Fruit fly (Drosophila melanogaster) whole organism, larva: ENCODE data around the gene p38a.
A peak's percentile ranks its signal among the peaks of the same experiment; 100 is the strongest.

Experiments
- noc ChIP-seq: fragments of 200-800 bp; sonication (Bioruptor generic); optimal IDR thresholded peaks from 3 replicates; lab custom pipeline; 2019; ENCODE audit warnings: missing biosample characterization, mild to moderate bottlenecking, missing genetic modification characterization, moderate library complexity

The p38a gene

DNA sequence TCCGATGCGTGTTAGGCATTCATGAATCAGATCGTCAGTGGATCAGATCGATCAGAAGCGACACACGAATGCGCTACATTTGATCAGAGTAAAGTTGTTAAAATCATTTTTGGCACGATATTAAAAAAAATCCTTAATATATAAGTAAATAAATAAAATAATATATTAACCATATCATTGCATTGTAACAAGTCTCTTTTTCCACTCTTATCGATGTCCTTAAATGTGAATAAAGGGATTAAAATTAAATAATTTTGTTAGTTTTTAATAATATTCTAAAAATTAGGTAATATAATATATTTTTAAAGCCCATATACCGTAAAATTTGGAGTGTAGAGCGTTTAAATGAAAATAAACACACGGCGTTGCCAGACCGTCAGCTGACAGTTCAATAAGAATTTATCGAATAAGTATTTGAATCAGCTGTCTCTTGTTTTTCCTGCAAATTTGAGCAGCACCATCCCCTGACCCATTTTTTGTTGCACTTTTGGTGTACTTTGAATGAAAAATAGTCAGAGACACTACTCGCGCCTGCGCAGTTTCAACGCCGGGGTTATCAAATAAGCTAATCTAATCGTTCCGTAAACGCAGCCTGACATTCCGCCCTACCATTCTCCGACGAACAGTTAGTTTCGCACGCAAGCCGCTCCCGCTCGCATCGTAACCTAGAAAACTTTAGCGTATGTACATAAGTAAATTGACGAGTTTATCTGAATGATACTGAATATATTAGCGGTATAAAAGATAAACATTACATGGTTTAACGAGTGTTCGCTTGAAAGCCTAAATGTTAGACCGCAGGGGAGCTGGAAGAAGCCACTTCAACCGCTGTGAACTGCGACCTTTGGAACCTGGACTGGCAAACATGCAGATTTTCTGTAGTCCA lies at the start of gene p38a, which contains the start of gene CG6178:
Gene p38a, minus strand, starts transcription at position 398 of the 886 bp plus-strand sequence.
Gene CG6178, plus strand, starts transcription at position 424 of the 886 bp plus-strand sequence.
- peak; percentile 99 for TF ChIP-seq noc (tag; lab: Kevin White, UChicago)

DNA sequence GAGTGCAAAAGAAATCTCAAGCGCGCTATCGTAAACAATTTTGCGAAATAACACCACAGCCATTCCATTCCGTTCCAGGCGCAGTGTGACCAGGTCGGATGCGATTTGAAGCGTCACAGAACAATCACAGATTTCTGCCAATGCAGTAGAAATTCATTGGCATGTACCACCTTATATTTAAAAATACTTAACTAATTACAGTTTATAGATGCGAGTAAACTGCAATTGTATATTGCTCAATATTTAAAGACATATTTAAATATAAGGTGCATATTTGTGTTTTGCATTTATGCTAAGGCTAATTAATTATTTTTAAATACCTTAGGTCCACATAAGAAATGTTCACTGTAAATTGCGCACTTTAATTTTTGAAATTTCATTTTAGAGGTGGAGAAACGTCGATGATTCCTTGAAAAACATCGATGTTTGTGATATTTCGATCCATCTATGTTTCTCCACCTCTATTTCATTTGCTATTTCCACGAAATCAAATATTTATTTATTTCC lies 41.3 kb upstream of the p38a start, which contains the start of the genes SMC6 and CG6204:
Gene SMC6, minus strand, starts transcription at position 51 of the 507 bp plus-strand sequence.
Gene CG6204, plus strand, starts transcription at position 460 of the 507 bp plus-strand sequence.
- TF ChIP-seq noc (tag; lab: Kevin White, UChicago): peak; percentile 95

DNA sequence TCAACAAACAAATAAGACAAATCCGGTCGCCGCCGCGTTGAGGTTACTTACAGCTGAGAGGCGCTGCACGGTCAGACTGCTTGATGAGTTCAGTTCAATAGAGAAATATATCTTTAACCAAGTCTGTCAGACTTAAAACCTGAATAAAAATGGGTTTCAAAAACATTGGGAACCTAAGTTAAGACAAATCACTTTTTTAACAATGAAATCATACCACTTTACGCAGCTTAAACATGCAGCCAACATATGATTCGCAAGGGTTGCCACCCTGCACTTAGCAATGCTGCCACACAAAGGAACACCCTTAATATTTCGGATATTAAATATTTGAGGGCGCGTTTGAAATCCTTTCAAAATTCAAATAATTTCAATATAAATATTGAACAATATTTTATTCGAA lies 36.5 kb upstream of the p38a start, which contains the start of gene CG5515:
Gene CG5515, minus strand, starts transcription at position 278 of the 400 bp plus-strand sequence.
- TF ChIP-seq noc (tag; lab: Kevin White, UChicago): no peak

DNA sequence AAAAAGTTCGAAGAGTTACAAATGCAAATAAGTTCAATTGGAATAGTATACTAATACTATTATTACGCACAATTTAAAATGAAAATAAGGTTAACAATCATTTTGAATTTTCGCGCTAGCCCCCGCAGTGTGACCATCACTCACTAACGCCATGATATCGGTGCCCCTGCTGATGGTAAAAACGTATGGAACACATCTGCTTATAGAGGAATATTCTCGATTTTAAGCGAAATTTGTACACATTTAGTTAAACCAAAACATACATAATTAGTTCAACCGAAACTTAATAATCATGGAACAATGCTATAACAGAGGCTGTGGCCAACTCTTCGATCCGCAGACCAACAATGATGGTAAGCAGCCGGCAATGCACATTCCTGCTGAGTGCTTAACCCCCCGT lies 34.1 kb upstream of the p38a start, which contains the start of gene mora:
Gene mora, plus strand, starts transcription at position 172 of the 400 bp plus-strand sequence.
- no peak for TF ChIP-seq noc (tag; lab: Kevin White, UChicago)

DNA sequence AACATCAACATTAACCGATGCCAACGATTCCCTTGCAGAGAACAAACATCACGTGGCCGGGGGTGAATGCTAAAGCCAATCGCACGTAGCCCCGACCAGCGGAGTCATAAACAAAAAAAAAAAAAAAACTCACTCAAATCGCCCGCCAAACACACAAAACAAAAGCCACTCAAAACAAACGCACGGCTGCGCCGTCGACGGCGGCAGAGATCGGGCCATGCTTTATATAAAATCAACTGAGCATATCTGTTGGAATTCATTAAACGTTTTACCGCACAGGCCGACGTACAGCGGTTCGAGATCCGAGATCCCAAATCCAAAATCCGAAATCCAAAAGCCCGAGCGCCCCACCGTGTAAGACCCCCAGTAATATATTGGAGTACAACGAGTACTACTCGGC lies 20.3 kb upstream of the p38a start, which contains the start of gene CG13606:
Gene CG13606, plus strand, starts transcription at position 250 of the 400 bp plus-strand sequence.
- TF ChIP-seq noc (tag; lab: Kevin White, UChicago): no peak

DNA sequence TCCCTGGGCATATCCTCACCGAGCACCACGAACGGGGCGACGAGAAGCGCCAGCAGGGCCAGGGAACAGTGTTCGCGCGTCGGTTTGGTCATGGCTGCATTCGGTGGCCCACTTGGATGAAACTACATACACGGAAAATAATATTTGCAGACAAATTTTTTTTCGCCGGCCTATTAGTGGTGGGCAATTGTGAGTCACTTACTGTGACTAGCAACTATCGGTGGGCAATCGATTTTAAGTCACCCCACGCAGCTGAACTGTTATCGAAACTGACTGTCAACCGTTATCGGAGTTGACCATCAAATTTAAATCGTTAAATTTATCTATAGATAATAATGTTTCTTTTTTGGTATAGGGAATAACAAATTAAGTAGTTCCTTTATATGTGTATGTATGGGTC lies 17.2 kb upstream of the p38a start, which contains the start of gene CG5510:
Gene CG5510, minus strand, starts transcription at position 201 of the 400 bp plus-strand sequence.
- TF ChIP-seq noc (tag; lab: Kevin White, UChicago): no peak

DNA sequence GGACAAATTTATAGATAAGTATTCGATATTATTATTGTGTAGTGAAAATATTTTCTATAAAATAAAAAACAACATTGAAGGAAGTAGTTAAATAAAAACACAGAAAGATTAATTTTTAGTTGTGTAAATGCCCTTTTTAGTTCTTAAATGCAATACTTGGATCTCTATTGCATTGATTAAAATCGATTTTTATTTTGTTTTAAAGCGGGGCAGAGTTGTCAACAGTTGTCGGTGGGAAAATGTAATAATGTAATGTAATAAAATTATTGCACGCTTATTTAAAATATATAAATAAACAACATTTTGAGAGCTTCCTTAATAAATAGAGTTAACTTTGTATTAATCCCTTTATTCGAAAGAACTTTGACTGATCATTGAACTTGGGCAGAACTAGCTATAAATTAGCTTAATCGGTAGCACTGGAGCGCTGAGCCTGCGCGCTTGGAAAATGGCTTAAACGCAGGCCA lies 11.5 kb upstream of the p38a start, which contains the start of gene Apc2:
Gene Apc2, plus strand, starts transcription at position 411 of the 467 bp plus-strand sequence.
- TF ChIP-seq noc (tag; lab: Kevin White, UChicago): peak; percentile 69

DNA sequence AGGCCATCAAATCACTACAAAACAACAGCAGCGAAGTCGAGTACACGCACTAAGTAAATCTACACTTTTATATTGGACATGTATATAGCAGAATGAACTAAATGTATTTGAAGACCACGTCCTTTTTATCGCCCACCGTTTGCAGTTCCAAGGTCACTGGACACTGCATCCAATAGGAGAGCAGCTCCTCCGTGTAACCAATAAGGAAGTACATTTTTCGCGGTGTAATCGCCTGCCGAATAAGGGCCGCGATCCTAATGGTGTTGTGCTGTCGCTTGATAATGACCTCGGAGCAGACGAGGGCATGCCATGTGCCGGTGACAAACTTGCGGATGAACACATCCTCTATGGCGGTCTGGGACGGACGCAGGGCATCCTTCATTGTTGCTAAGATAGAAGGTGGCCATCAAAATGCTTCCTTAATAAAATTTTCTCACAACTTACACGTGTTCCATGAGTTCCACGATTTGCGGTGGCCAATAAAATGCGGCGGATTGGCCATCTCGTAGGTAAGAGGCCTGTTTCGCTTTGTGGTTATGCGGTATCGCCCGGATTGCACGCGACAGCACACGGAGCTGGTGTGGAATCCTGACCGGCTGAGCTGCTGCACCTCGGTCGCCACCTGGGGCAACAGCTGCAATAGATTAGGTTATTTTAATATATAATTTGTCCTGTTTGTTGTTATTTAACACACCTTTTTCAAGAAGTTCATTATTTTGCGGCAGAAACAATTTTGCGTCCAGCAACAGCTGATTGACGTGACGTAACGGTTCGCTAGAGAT lies 10.8 kb upstream of the p38a start, which contains the start of gene mRpS24:
Gene mRpS24, minus strand, starts transcription at position 772 of the 782 bp plus-strand sequence.
- TF ChIP-seq noc (tag; lab: Kevin White, UChicago): no peak

DNA sequence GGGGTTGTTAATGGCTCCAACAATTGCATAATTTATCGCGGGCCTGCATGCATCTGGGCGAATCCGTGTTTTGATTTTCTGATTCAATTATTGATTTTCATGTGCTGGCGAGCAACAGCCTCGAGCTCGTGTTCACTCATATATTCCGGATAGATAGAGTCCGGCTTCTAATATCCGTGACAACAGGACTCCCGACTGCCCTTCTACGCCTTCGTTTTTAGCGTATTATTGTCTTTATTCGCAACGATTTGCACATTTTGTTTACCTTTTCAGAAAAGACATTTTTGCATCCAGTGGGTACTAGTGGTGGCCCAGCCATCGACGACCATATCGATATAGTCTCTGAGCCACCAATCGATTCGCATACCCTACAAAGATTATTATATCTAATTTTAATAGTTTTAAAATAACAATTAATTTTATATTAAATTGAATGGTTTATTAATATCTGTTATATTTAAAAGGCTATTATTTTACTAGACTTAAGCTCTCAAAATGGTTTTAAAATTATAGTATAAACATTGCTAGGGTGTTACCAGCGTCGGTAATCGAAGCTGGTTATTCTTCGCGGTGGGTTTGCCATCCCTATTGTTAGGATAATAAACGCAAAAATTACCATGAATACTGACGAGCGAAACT lies 9.2 kb upstream of the p38a start, which contains the start of the genes Myo95E and TBC1d7:
Gene Myo95E, minus strand, starts transcription at position 326 of the 639 bp plus-strand sequence.
Gene TBC1d7, plus strand, starts transcription at position 555 of the 639 bp plus-strand sequence.
- peak; percentile 79 for TF ChIP-seq noc (tag; lab: Kevin White, UChicago)

DNA sequence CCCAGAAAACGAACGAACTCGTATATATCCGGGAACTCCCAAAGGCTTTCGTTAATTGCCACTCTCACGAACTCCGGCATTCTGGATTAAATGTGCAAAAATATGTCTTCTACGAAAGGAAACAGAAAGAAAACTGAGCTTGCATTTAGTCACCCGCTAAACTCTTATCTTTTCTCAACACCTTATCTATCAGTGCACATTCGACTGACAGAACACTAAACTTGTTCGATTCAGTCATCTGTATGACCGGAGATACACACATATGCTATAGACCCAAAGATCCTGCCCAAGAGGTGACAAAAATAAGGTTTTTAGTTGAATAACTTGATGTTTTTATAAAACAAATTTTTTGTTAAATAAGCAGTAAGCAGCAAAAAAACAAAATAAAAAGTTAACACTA lies 2.0 kb downstream of the p38a start, which contains the start of gene p38c:
Gene p38c, minus strand, starts transcription at position 101 of the 400 bp plus-strand sequence.
- TF ChIP-seq noc (tag; lab: Kevin White, UChicago): no peak

DNA sequence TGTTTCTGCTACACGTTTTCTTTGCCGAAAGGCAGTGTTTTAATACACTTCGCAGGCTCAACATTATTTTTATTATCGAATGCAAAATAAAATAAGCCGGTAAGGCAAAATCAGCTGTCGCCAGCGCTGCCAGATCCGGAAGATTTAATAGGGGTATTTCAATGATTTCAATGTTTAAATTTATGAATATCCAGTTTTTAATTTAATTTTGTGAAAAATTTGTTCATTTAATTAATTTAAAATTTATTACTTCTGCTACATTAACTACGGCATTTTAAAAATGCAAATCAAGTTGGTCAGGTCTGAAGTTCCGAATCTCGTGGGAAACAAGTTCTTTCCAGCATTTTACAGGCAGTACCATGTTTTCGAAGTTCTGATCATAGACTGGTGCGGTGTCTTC lies 3.3 kb downstream of the p38a start, which contains the start of gene Slimp:
Gene Slimp, minus strand, starts transcription at position 130 of the 400 bp plus-strand sequence.
- TF ChIP-seq noc (tag; lab: Kevin White, UChicago): peak; percentile 21

DNA sequence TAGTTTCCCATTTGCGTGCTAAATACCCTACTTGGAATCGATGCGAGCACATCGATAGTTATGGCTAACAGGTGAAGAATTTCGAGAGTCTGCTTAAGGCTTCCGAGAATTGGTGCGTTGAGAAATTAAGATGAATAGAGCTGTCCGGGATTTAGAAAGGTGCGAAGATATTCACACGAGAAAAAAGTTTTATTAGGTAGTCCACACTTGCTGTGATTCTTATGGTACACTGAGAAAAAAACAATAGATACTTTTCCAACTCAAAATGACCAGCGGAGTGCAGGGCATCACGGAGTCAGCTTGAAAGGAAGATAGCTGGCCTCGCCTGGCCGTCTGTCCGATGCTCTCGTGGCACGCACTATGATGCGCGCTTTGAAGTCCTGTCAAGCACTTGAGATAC lies 7.6 kb downstream of the p38a start:
- no peak for TF ChIP-seq noc (tag; lab: Kevin White, UChicago)

DNA sequence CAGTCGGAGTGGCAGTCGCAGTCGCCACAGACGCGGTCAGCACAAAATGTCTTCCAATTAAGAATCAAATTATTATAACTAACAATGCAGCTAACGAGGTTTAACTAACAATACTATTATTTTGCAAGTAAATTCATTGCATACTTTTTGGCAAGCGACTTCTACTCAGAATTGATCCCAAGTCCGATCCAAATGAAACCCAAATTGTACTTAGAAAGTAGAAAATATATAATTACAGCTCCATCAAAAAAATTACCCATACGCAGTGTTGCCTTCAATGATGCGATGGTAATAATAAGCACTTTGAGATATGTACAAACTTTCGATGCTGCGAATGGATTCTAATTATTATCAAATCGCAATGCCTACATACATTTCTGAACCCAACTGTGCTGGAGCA lies 8.3 kb downstream of the p38a start:
- no peak for TF ChIP-seq noc (tag; lab: Kevin White, UChicago)

DNA sequence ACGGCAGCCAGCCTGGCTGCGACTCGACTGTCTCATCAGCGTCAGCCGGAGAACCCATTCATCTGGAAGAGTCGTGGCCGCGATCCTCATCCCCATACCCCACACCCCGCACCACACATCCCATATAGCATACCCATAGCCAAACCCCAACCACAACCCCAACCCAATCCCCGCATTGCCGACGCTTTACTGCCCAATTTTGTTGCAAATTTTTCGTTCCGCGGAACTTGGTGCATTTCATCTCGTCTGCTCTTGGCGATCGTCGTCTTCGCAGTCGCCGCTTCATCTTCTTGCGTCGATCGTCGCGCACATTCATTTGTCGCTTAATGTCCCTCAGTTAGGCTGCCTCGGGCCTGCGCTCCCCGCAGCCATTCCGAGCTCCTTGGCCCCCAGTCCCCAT lies 8.7 kb downstream of the p38a start:
- no peak for TF ChIP-seq noc (tag; lab: Kevin White, UChicago)
